Worm (Caenorhabditis elegans) whole organism, young adult: ENCODE measurements around the gene sre-8.

Experiments used
- B0035.1 ChIP-seq: sonication (generic microtip); optimal IDR thresholded peaks from 2 replicates; lab custom pipeline; 2016; ENCODE audit warnings: missing genetic modification characterization, mild to moderate bottlenecking, missing compliant biosample characterization, missing genotype, missing genetic modification reagents
- B0261.1 ChIP-seq: sonication (generic microtip); optimal IDR thresholded peaks from 2 replicates; lab custom pipeline; 2016; ENCODE audit warnings: mild to moderate bottlenecking, missing genetic modification characterization, moderate library complexity, missing compliant biosample characterization
- B0336.3 ChIP-seq: fragments of 200-800 bp; sonication (Bioruptor generic); IDR thresholded peaks from 2 replicates; pipeline ENCODE4 v1.3.6; 2022; ENCODE audit warnings: missing genetic modification characterization, missing compliant biosample characterization
- D2030.7 ChIP-seq: fragments of 200-800 bp; sonication (Bioruptor generic); IDR thresholded peaks from 2 replicates; pipeline ENCODE4 v1.3.6; 2022; ENCODE audit warnings: missing genetic modification reagents, missing genetic modification characterization, missing compliant biosample characterization
- F22D6.2 ChIP-seq: sonication (generic microtip); optimal IDR thresholded peaks from 2 replicates; lab custom pipeline; 2016; ENCODE audit warnings: mild to moderate bottlenecking, missing genetic modification characterization, missing compliant biosample characterization
- F37B4.10 ChIP-seq: fragments of 200-800 bp; sonication (Bioruptor generic); IDR thresholded peaks from 2 replicates; pipeline ENCODE4 v1.3.6; 2022; ENCODE audit warnings: missing genetic modification characterization, missing compliant biosample characterization
- F55B11.4 ChIP-seq: sonication (generic microtip); optimal IDR thresholded peaks from 2 replicates; lab custom pipeline; 2016; ENCODE audit warnings: missing compliant biosample characterization, missing genetic modification characterization, borderline replicate concordance; ENCODE audit not compliant: insufficient read depth
- T07F8.4 ChIP-seq: sonication (generic microtip); optimal IDR thresholded peaks from 2 replicates; lab custom pipeline; 2016; ENCODE audit warnings: mild to moderate bottlenecking, missing genetic modification characterization, moderate library complexity, missing compliant biosample characterization
- T26A5.8 ChIP-seq: sonication (generic microtip); optimal IDR thresholded peaks from 2 replicates; lab custom pipeline; 2016; ENCODE audit warnings: missing genetic modification characterization, missing compliant biosample characterization
- Y53F4B.3 ChIP-seq: fragments of 200-800 bp; sonication (Bioruptor generic); IDR thresholded peaks from 2 replicates; pipeline ENCODE4 v1.3.6; 2022; ENCODE audit warnings: missing genetic modification reagents, missing genetic modification characterization, missing compliant biosample characterization
- aptf-2 ChIP-seq: fragments of 200-800 bp; sonication (Bioruptor generic); conservative IDR thresholded peaks from 2 replicates; pipeline ENCODE4 v1.3.6; 2022; ENCODE audit warnings: missing genetic modification reagents, missing genetic modification characterization, missing compliant biosample characterization
- aptf-3 ChIP-seq: fragments of 200-800 bp; sonication (Bioruptor generic); IDR thresholded peaks from 2 replicates; pipeline ENCODE4 v1.3.6; 2022; ENCODE audit warnings: missing genetic modification characterization, missing compliant biosample characterization
- attf-3 ChIP-seq: fragments of 200-800 bp; sonication (Bioruptor generic); conservative IDR thresholded peaks from 2 replicates; pipeline ENCODE4 v1.3.6; 2022; ENCODE audit warnings: missing genetic modification reagents, missing genetic modification characterization, missing compliant biosample characterization
- attf-6 ChIP-seq: fragments of 200-800 bp; sonication (Bioruptor generic); IDR thresholded peaks from 2 replicates; pipeline ENCODE4 v1.3.6; 2022; ENCODE audit warnings: missing genetic modification reagents, missing genetic modification characterization, missing compliant biosample characterization
- ccch-3 ChIP-seq: fragments of 200-800 bp; sonication (Bioruptor generic); optimal IDR thresholded peaks from 2 replicates; lab custom pipeline; 2018; ENCODE audit warnings: mild to moderate bottlenecking, missing genetic modification characterization, missing compliant biosample characterization
- efl-1 ChIP-seq: fragments of 150-350 bp; optimal IDR thresholded peaks from 2 replicates; lab custom pipeline; 2014; ENCODE audit warnings: missing biosample characterization, missing genetic modification reagents, missing genetic modification characterization
- ets-4 ChIP-seq: fragments of 200-800 bp; sonication (Bioruptor generic); optimal IDR thresholded peaks from 2 replicates; lab custom pipeline; 2018; ENCODE audit warnings: mild to moderate bottlenecking, missing genetic modification characterization, missing compliant biosample characterization
- hmg-1.2 ChIP-seq: fragments of 200-800 bp; sonication (Bioruptor generic); IDR thresholded peaks from 2 replicates; pipeline ENCODE4 v1.3.6; 2022; ENCODE audit warnings: missing genetic modification reagents, missing genetic modification characterization, missing compliant biosample characterization
- hrde-1 ChIP-seq: sonication (generic microtip); optimal IDR thresholded peaks from 2 replicates; lab custom pipeline; 2016; ENCODE audit warnings: missing genetic modification characterization, mild to moderate bottlenecking, missing compliant biosample characterization, moderate library complexity, missing genotype, missing genetic modification reagents, borderline replicate concordance
- let-526 ChIP-seq: fragments of 200-800 bp; sonication (Bioruptor generic); IDR thresholded peaks from 2 replicates; pipeline ENCODE4 v1.3.6; 2022; ENCODE audit warnings: missing genetic modification reagents, missing genetic modification characterization, missing compliant biosample characterization
- lin-26 ChIP-seq: fragments of 200-800 bp; sonication (Bioruptor generic); IDR thresholded peaks from 2 replicates; pipeline ENCODE4 v1.3.6; 2022; ENCODE audit warnings: missing genetic modification reagents, missing genetic modification characterization, missing compliant biosample characterization
- lir-1 ChIP-seq: fragments of 200-800 bp; sonication (Bioruptor generic); conservative IDR thresholded peaks from 2 replicates; pipeline ENCODE4 v1.3.6; 2022; ENCODE audit warnings: missing genetic modification reagents, missing genetic modification characterization, missing compliant biosample characterization
- madf-10 ChIP-seq: sonication (generic microtip); optimal IDR thresholded peaks from 2 replicates; lab custom pipeline; 2016; ENCODE audit warnings: mild to moderate bottlenecking, missing genetic modification characterization, missing compliant biosample characterization
- madf-3 ChIP-seq: fragments of 200-800 bp; sonication (Bioruptor generic); IDR thresholded peaks from 2 replicates; pipeline ENCODE4 v1.3.6; 2022; ENCODE audit warnings: missing genetic modification reagents, missing genetic modification characterization, missing compliant biosample characterization
- madf-6 ChIP-seq: fragments of 200-800 bp; sonication (Bioruptor generic); IDR thresholded peaks from 2 replicates; pipeline ENCODE4 v1.3.6; 2022; ENCODE audit warnings: missing genetic modification reagents, missing genetic modification characterization, missing compliant biosample characterization
- mcd-1 ChIP-seq: fragments of 200-800 bp; sonication (Bioruptor generic); IDR thresholded peaks from 2 replicates; pipeline ENCODE4 v1.3.6; 2022; ENCODE audit warnings: missing genetic modification reagents, missing genetic modification characterization, missing compliant biosample characterization
- nfyb-1 ChIP-seq: fragments of 200-800 bp; sonication (Bioruptor generic); IDR thresholded peaks from 2 replicates; pipeline ENCODE4 v1.3.6; 2022; ENCODE audit warnings: missing genetic modification reagents, missing genetic modification characterization, missing compliant biosample characterization
- nhr-120 ChIP-seq: fragments of 200-800 bp; sonication (Bioruptor generic); IDR thresholded peaks from 2 replicates; pipeline ENCODE4 v1.3.6; 2022; ENCODE audit warnings: missing genetic modification characterization, missing compliant biosample characterization
- rcor-1 ChIP-seq: fragments of 200-800 bp; sonication (Bioruptor generic); IDR thresholded peaks from 2 replicates; pipeline ENCODE4 v1.3.6; 2022; ENCODE audit warnings: missing genetic modification reagents, missing genetic modification characterization, missing compliant biosample characterization
- repo-1 ChIP-seq: sonication (generic microtip); optimal IDR thresholded peaks from 2 replicates; lab custom pipeline; 2017; ENCODE audit warnings: mild to moderate bottlenecking, missing genetic modification characterization, missing compliant biosample characterization
- rpc-1 ChIP-seq, 2 experiments: fragments of 150-350 bp in 1 of 2; sonication (generic microtip) in 1 of 2; optimal IDR thresholded peaks; 2 replicates each; lab custom pipeline; 2014 to 2018; ENCODE audit warnings: missing biosample characterization in 1 of 2, missing genetic modification characterization in 1 of 2, missing genetic modification reagents in 1 of 2, missing genotype in 1 of 2
- sea-2 ChIP-seq: fragments of 200-800 bp; sonication (Bioruptor generic); IDR thresholded peaks from 2 replicates; pipeline ENCODE4 v1.3.6; 2022; ENCODE audit warnings: missing genetic modification characterization, missing compliant biosample characterization
- snpc-1.3 ChIP-seq: sonication (generic microtip); optimal IDR thresholded peaks from 2 replicates; lab custom pipeline; 2017; ENCODE audit warnings: missing genetic modification characterization, mild to moderate bottlenecking, missing compliant biosample characterization, antibody characterized with exemption, moderate library complexity, missing genotype, missing genetic modification reagents; ENCODE audit not compliant: insufficient read depth
- snpc-3.4 ChIP-seq: sonication (generic microtip); optimal IDR thresholded peaks from 2 replicates; lab custom pipeline; 2017; ENCODE audit warnings: missing genetic modification characterization, mild to moderate bottlenecking, missing compliant biosample characterization, antibody characterized with exemption, moderate library complexity, missing genotype, missing genetic modification reagents
- snpc-4 ChIP-seq, 5 experiments: fragments of 150-350 bp in 1 of 5; sonication (generic microtip) in 4 of 5; optimal IDR thresholded peaks; 2 replicates each; lab custom pipeline; 2014 to 2018; ENCODE audit warnings: missing genetic modification characterization in 5 of 5, missing biosample characterization in 3 of 5, antibody characterized with exemption in 2 of 5, mild to moderate bottlenecking in 2 of 5, missing compliant biosample characterization in 2 of 5, missing genotype in 2 of 5, moderate library complexity in 2 of 5, missing genetic modification reagents in 1 of 5
- sptf-2 ChIP-seq: fragments of 200-800 bp; sonication (Bioruptor generic); optimal IDR thresholded peaks from 2 replicates; lab custom pipeline; 2018; ENCODE audit warnings: mild to moderate bottlenecking, missing genetic modification characterization, missing compliant biosample characterization
- tbp1 ChIP-seq: fragments of 200-800 bp; sonication (Bioruptor generic); optimal IDR thresholded peaks from 2 replicates; lab custom pipeline; 2018; ENCODE audit warnings: mild to moderate bottlenecking, missing genetic modification characterization, missing compliant biosample characterization
- tbx-9 ChIP-seq: sonication (generic microtip); optimal IDR thresholded peaks from 2 replicates; lab custom pipeline; 2016; ENCODE audit warnings: borderline replicate concordance, missing genetic modification characterization, inconsistent platforms, missing compliant biosample characterization
- ztf-18 ChIP-seq: sonication (generic microtip); optimal IDR thresholded peaks from 2 replicates; lab custom pipeline; 2016; ENCODE audit warnings: missing genotype, mild to moderate bottlenecking, missing genetic modification characterization, missing compliant biosample characterization
- ztf-26 ChIP-seq: sonication (generic microtip); optimal IDR thresholded peaks from 2 replicates; lab custom pipeline; 2017; ENCODE audit warnings: missing genetic modification characterization, missing compliant biosample characterization
- ztf-3 ChIP-seq: fragments of 200-800 bp; sonication (Bioruptor generic); optimal IDR thresholded peaks from 2 replicates; lab custom pipeline; 2018; ENCODE audit warnings: mild to moderate bottlenecking, missing genetic modification characterization, missing compliant biosample characterization
- ztf-6 ChIP-seq: fragments of 200-800 bp; sonication (Bioruptor generic); IDR thresholded peaks from 2 replicates; pipeline ENCODE4 v1.3.6; 2022; ENCODE audit warnings: missing genetic modification reagents, missing genetic modification characterization, missing compliant biosample characterization

Gene sre-8

ce11 chrV:14254221-14254620, 2.7 kb upstream of the sre-8 start, which contains the start of gene K02E11.7:
Gene K02E11.7 (minus strand): TSS chrV:14254321.
- TF ChIP-seq attf-6 (GFP tag; lab: Robert Waterston, UW) (no peak), tbx-9 (tag; lab: Kevin White, UChicago) (no peak), F37B4.10 (GFP tag; lab: Robert Waterston, UW) (no peak), madf-6 (no peak), efl-1 (GFP tag; lab: Kevin White, UChicago) (no peak), D2030.7 (GFP tag; lab: Robert Waterston, UW) (no peak), rpc-1 (optimal IDR thresholded peaks at IDR 0.05; lab: Kevin White, UChicago) (no peak), rpc-1 (tag; optimal IDR thresholded peaks at IDR 0.05; lab: Kevin White, UChicago) (no peak), mcd-1 (GFP tag; lab: Robert Waterston, UW) (no peak), nfyb-1 (no peak), B0336.3 (GFP tag; lab: Robert Waterston, UW) (no peak), rcor-1 (GFP tag; lab: Robert Waterston, UW) (no peak), T07F8.4 (tag; lab: Kevin White, UChicago) (no peak), aptf-3 (GFP tag; lab: Robert Waterston, UW) (no peak), ccch-3 (GFP tag; lab: Kevin White, UChicago) (no peak), tbp1 (GFP tag; lab: Kevin White, UChicago) (no peak), F55B11.4 (tag; lab: Kevin White, UChicago) (no peak)
- TF ChIP-seq, all 124 proteins: peak for 0

- no peak for TF ChIP-seq B0336.3 (GFP tag; lab: Robert Waterston, UW)
- TF ChIP-seq Y53F4B.3 (GFP tag; lab: Robert Waterston, UW): no peak
- TF ChIP-seq T07F8.4 (tag; lab: Kevin White, UChicago): no peak
- TF ChIP-seq B0261.1: no peak
- TF ChIP-seq madf-3: no peak
- TF ChIP-seq nfyb-1: no peak
Measured at ce11 chrV:14260831-14261230, 3.9 kb downstream of the sre-8 start, which contains the start of gene F40G12.2. Gene F40G12.2 (minus strand): TSS chrV:14260931.

- TF ChIP-seq aptf-2 (GFP tag; lab: Robert Waterston, UW): 0 out of 2 replicates have a peak, but pooled peaks have one; percentile 31
- TF ChIP-seq ztf-18 (tag; lab: Kevin White, UChicago): no peak
- TF ChIP-seq let-526 (GFP tag; lab: Robert Waterston, UW): no peak
- TF ChIP-seq hrde-1 (tag; lab: Kevin White, UChicago): peak; percentile 30
- TF ChIP-seq rcor-1 (GFP tag; lab: Robert Waterston, UW): peak; percentile 76
- no peak for TF ChIP-seq F22D6.2 (tag; lab: Kevin White, UChicago)
- TF ChIP-seq madf-10 (tag; lab: Kevin White, UChicago): no peak
- peak; percentile 59 for TF ChIP-seq snpc-1.3 (tag; lab: Kevin White, UChicago)
- no peak for TF ChIP-seq B0336.3 (GFP tag; lab: Robert Waterston, UW)
- 0 out of 2 replicates have a peak, but pooled peaks have one; percentile 38 for TF ChIP-seq lin-26
- peak; percentile 79 for TF ChIP-seq snpc-3.4 (tag; lab: Kevin White, UChicago)
- no peak for TF ChIP-seq ztf-6 (GFP tag; lab: Robert Waterston, UW)
- peak; percentile 72 for TF ChIP-seq madf-6
- no peak for TF ChIP-seq T26A5.8
- no peak for TF ChIP-seq repo-1
- TF ChIP-seq ztf-26 (tag; lab: Kevin White, UChicago): no peak
- peak; percentile 26 for TF ChIP-seq sptf-2 (GFP tag; lab: Kevin White, UChicago)
- TF ChIP-seq hmg-1.2 (GFP tag; lab: Robert Waterston, UW): peak; percentile 59; the same call in 1 of the 2 replicates
- no peak for TF ChIP-seq attf-3 (GFP tag; lab: Robert Waterston, UW)
- peak; percentile 81 for TF ChIP-seq D2030.7 (GFP tag; lab: Robert Waterston, UW)
- TF ChIP-seq sea-2 (GFP tag; lab: Robert Waterston, UW): no peak
- no peak for TF ChIP-seq ets-4
- no peak for TF ChIP-seq ztf-3 (GFP tag; lab: Kevin White, UChicago)
- TF ChIP-seq B0035.1 (tag; lab: Kevin White, UChicago): no peak
- no peak for TF ChIP-seq nhr-120 (GFP tag; lab: Robert Waterston, UW)
- peak; percentile 92 for TF ChIP-seq snpc-4 (GFP tag; optimal IDR thresholded peaks at IDR 0.05; lab: Kevin White, UChicago)
- TF ChIP-seq snpc-4 (tag; optimal IDR thresholded peaks at IDR 0.05; lab: Kevin White, UChicago): peak; percentile 82 to 96 (median 93)
- TF ChIP-seq tbp1 (GFP tag; lab: Kevin White, UChicago): peak; percentile 23
- no peak for TF ChIP-seq lir-1
Measured at ce11 chrV:14267326-14267942, 10.5 kb downstream of the sre-8 start.
